Worm (Caenorhabditis elegans) whole organism, L4 larva: ENCODE data around the gene hil-2.

Experiments
- D1046.2 ChIP-seq: fragments of 200-800 bp; sonication (Bioruptor generic); IDR thresholded peaks from 2 replicates; pipeline ENCODE4 v1.3.6; 2022; ENCODE audit warnings: missing genetic modification characterization, missing compliant biosample characterization
- F10B5.3 ChIP-seq: sonication (generic microtip); optimal IDR thresholded peaks from 2 replicates; lab custom pipeline; 2016; ENCODE audit warnings: mild to moderate bottlenecking, missing genetic modification characterization, missing compliant biosample characterization
- F26F4.8 ChIP-seq: fragments of 200-800 bp; sonication (Bioruptor generic); conservative IDR thresholded peaks from 2 replicates; pipeline ENCODE4 v1.3.6; 2022; ENCODE audit warnings: missing genetic modification characterization, missing compliant biosample characterization
- R02D3.7 ChIP-seq: fragments of 150-350 bp; sonication (generic microtip); optimal IDR thresholded peaks from 3 replicates; lab custom pipeline; 2014; ENCODE audit warnings: missing biosample characterization, missing genetic modification characterization
- T20F7.1 ChIP-seq: fragments of 200-800 bp; sonication (Bioruptor generic); optimal IDR thresholded peaks from 2 replicates; lab custom pipeline; 2018; ENCODE audit warnings: mild to moderate bottlenecking, missing genetic modification characterization, missing compliant biosample characterization
- Y5F2A.4 ChIP-seq: fragments of 200-800 bp; sonication (Bioruptor generic); optimal IDR thresholded peaks from 2 replicates; lab custom pipeline; 2018; ENCODE audit warnings: mild to moderate bottlenecking, missing genetic modification characterization, missing compliant biosample characterization
- Y75B8A.6 ChIP-seq: fragments of 200-800 bp; sonication (Bioruptor generic); IDR thresholded peaks from 2 replicates; pipeline ENCODE4 v1.3.6; 2022; ENCODE audit warnings: missing genetic modification reagents, missing genetic modification characterization, missing compliant biosample characterization
- aha-1 ChIP-seq: fragments of 150-350 bp; peaks from one replicate; lab custom pipeline; 2014; ENCODE audit warnings: missing biosample characterization, missing genetic modification characterization
- aly-2 ChIP-seq: sonication (generic microtip); optimal IDR thresholded peaks from 2 replicates; lab custom pipeline; 2018; ENCODE audit warnings: missing biosample characterization, missing genetic modification characterization
- ama-1 ChIP-seq: fragments of 150-350 bp; optimal IDR thresholded peaks from 2 replicates; lab custom pipeline; 2014; ENCODE audit warnings: inconsistent platforms, mixed read lengths
- ceh-44 ChIP-seq: fragments of 200-800 bp; sonication (Bioruptor generic); IDR thresholded peaks from 2 replicates; pipeline ENCODE4 v1.3.6; 2022; ENCODE audit warnings: missing genetic modification reagents, missing genetic modification characterization, missing compliant biosample characterization
- ces-1 ChIP-seq: fragments of 150-350 bp; sonication (generic microtip); optimal IDR thresholded peaks from 4 replicates; lab custom pipeline; 2014; ENCODE audit warnings: missing biosample characterization, missing genetic modification reagents, missing genetic modification characterization
- cey-2 ChIP-seq: sonication (generic microtip); optimal IDR thresholded peaks from 3 replicates; lab custom pipeline; 2017; ENCODE audit warnings: missing genetic modification characterization, mild to moderate bottlenecking, missing compliant biosample characterization, antibody characterized with exemption, borderline replicate concordance; ENCODE audit not compliant: insufficient read depth
- daf-19 ChIP-seq: fragments of 200-800 bp; sonication (Bioruptor generic); conservative IDR thresholded peaks from 2 replicates; pipeline ENCODE4 v1.3.6; 2022; ENCODE audit warnings: missing genetic modification characterization, missing compliant biosample characterization
- daf-8 ChIP-seq: fragments of 200-800 bp; sonication (Bioruptor generic); IDR thresholded peaks from 2 replicates; pipeline ENCODE4 v1.3.6; 2022; ENCODE audit warnings: missing genetic modification characterization, missing compliant biosample characterization
- dmd-8 ChIP-seq: fragments of 200-800 bp; sonication (Bioruptor generic); IDR thresholded peaks from 2 replicates; pipeline ENCODE4 v1.3.6; 2022; ENCODE audit warnings: missing genetic modification characterization, missing compliant biosample characterization
- dmd-9 ChIP-seq: fragments of 200-800 bp; sonication (Bioruptor generic); IDR thresholded peaks from 2 replicates; pipeline ENCODE4 v1.3.6; 2022; ENCODE audit warnings: missing genetic modification reagents, missing genetic modification characterization, missing compliant biosample characterization
- duxl-1 ChIP-seq: sonication (generic microtip); optimal IDR thresholded peaks from 2 replicates; lab custom pipeline; 2016; ENCODE audit warnings: mild to moderate bottlenecking, missing genetic modification characterization, moderate library complexity, missing compliant biosample characterization; ENCODE audit not compliant: poor library complexity
- egl-27 ChIP-seq: sonication (generic microtip); optimal IDR thresholded peaks from 3 replicates; lab custom pipeline; 2017; ENCODE audit warnings: missing biosample characterization, missing genetic modification reagents, missing genetic modification characterization
- fkh-10 ChIP-seq: fragments of 150-350 bp; optimal IDR thresholded peaks from 2 replicates; lab custom pipeline; 2014; ENCODE audit warnings: missing biosample characterization, missing genetic modification reagents, missing genetic modification characterization
- hif-1 ChIP-seq, 2 experiments: sonication (generic microtip); optimal IDR thresholded peaks; 2 replicates each; lab custom pipeline; 2016 to 2017; ENCODE audit warnings: missing compliant biosample characterization in 2 of 2, missing genetic modification characterization in 2 of 2, missing genetic modification reagents in 2 of 2, missing genotype in 2 of 2, mild to moderate bottlenecking in 1 of 2
- jun-1 ChIP-seq: fragments of 150-350 bp; optimal IDR thresholded peaks from 2 replicates; lab custom pipeline; 2014; ENCODE audit warnings: missing biosample characterization, missing genetic modification reagents, missing genetic modification characterization
- lim-7 ChIP-seq: fragments of 200-800 bp; sonication (Bioruptor generic); IDR thresholded peaks from 2 replicates; pipeline ENCODE4 v1.3.6; 2022; ENCODE audit warnings: missing genetic modification characterization, missing compliant biosample characterization
- lin-13 ChIP-seq: fragments of 150-350 bp; optimal IDR thresholded peaks from 2 replicates; lab custom pipeline; 2014; ENCODE audit warnings: missing biosample characterization, missing genetic modification reagents, missing genetic modification characterization
- lin-15B ChIP-seq: fragments of 150-350 bp; sonication (generic microtip); optimal IDR thresholded peaks from 3 replicates; lab custom pipeline; 2014; ENCODE audit warnings: missing biosample characterization, missing genetic modification characterization
- lin-29 ChIP-seq: fragments of 200-800 bp; sonication (Bioruptor generic); IDR thresholded peaks from 2 replicates; pipeline ENCODE4 v1.3.6; 2022; ENCODE audit warnings: missing genetic modification reagents, missing genetic modification characterization, missing compliant biosample characterization
- lin-38 ChIP-seq: fragments of 200-800 bp; sonication (Bioruptor generic); IDR thresholded peaks from 2 replicates; pipeline ENCODE4 v1.3.6; 2022; ENCODE audit warnings: missing genetic modification reagents, missing genetic modification characterization, missing compliant biosample characterization
- lir-3 ChIP-seq: sonication (generic microtip); optimal IDR thresholded peaks from 2 replicates; lab custom pipeline; 2016; ENCODE audit warnings: mild to moderate bottlenecking, missing genetic modification characterization, missing compliant biosample characterization
- lsy-2 ChIP-seq, 2 experiments: fragments of 150-350 bp in 1 of 2; sonication (generic microtip) in 1 of 2; optimal IDR thresholded peaks; 2 replicates each; lab custom pipeline; 2014 to 2017; ENCODE audit warnings: missing biosample characterization in 2 of 2, missing genetic modification characterization in 2 of 2
- mdl-1 ChIP-seq, 2 experiments: fragments of 150-350 bp in 1 of 2; sonication (generic microtip) in 1 of 2; optimal IDR thresholded peaks; 2 replicates each; lab custom pipeline; 2014 to 2017; ENCODE audit warnings: missing biosample characterization in 2 of 2, missing genetic modification characterization in 2 of 2
- nhr-10 ChIP-seq: fragments of 150-350 bp; optimal IDR thresholded peaks from 2 replicates; lab custom pipeline; 2014; ENCODE audit warnings: missing biosample characterization, missing genetic modification characterization
- nhr-102 ChIP-seq: sonication (generic microtip); optimal IDR thresholded peaks from 2 replicates; lab custom pipeline; 2016; ENCODE audit warnings: mild to moderate bottlenecking, missing genetic modification characterization, moderate library complexity, missing compliant biosample characterization
- nhr-11 ChIP-seq: fragments of 150-350 bp; optimal IDR thresholded peaks from 2 replicates; lab custom pipeline; 2014; ENCODE audit warnings: missing biosample characterization, missing genetic modification characterization
- nhr-237 ChIP-seq: sonication (generic microtip); optimal IDR thresholded peaks from 2 replicates; lab custom pipeline; 2017; ENCODE audit warnings: missing biosample characterization, missing genetic modification characterization
- nhr-25 ChIP-seq: sonication (generic microtip); optimal IDR thresholded peaks from 2 replicates; lab custom pipeline; 2017; ENCODE audit warnings: missing genetic modification characterization, mild to moderate bottlenecking, missing compliant biosample characterization, antibody characterized with exemption, moderate library complexity, borderline replicate concordance; ENCODE audit not compliant: insufficient read depth
- nhr-41 ChIP-seq: fragments of 200-800 bp; sonication (Bioruptor generic); IDR thresholded peaks from 2 replicates; pipeline ENCODE4 v1.3.6; 2022; ENCODE audit warnings: missing genetic modification reagents, missing genetic modification characterization, missing compliant biosample characterization
- nhr-42 ChIP-seq: fragments of 200-800 bp; sonication (Bioruptor generic); IDR thresholded peaks from 2 replicates; pipeline ENCODE4 v1.3.6; 2022; ENCODE audit warnings: missing genetic modification characterization, missing compliant biosample characterization
- nhr-6 ChIP-seq: fragments of 150-350 bp; optimal IDR thresholded peaks from 2 replicates; lab custom pipeline; 2014; ENCODE audit warnings: missing biosample characterization, missing genetic modification characterization
- nhr-76 ChIP-seq: fragments of 150-350 bp; optimal IDR thresholded peaks from 2 replicates; lab custom pipeline; 2014; ENCODE audit warnings: missing biosample characterization, missing genetic modification characterization
- nhr-77 ChIP-seq: fragments of 150-350 bp; optimal IDR thresholded peaks from 2 replicates; lab custom pipeline; 2014; ENCODE audit warnings: missing biosample characterization, missing genetic modification characterization
- pha-4 ChIP-seq, 2 experiments: fragments of 150-350 bp in 1 of 2; fragments of 200-800 bp in 1 of 2; sonication (Bioruptor generic) in 1 of 2; IDR thresholded peaks in 1 of 2; optimal IDR thresholded peaks in 1 of 2; 2 replicates each; pipeline versions ENCODE4 v1.3.6 to Lab custom; 2014 to 2022; ENCODE audit warnings: missing genetic modification characterization in 2 of 2, missing genetic modification reagents in 2 of 2, missing biosample characterization in 1 of 2, missing compliant biosample characterization in 1 of 2
- pqm-1 ChIP-seq: sonication (generic microtip); optimal IDR thresholded peaks from 2 replicates; lab custom pipeline; 2017; ENCODE audit warnings: missing biosample characterization, missing genetic modification characterization
- sdz-12 ChIP-seq: fragments of 200-800 bp; sonication (Bioruptor generic); optimal IDR thresholded peaks from 2 replicates; lab custom pipeline; 2018; ENCODE audit warnings: mild to moderate bottlenecking, missing genetic modification characterization, missing compliant biosample characterization
- skn-1 ChIP-seq: fragments of 150-350 bp; optimal IDR thresholded peaks from 2 replicates; lab custom pipeline; 2014; ENCODE audit warnings: missing biosample characterization, missing genetic modification characterization
- tag-97 ChIP-seq: fragments of 200-800 bp; sonication (Bioruptor generic); IDR thresholded peaks from 2 replicates; pipeline ENCODE4 v1.3.6; 2022; ENCODE audit warnings: missing genetic modification characterization, missing compliant biosample characterization
- zag-1 ChIP-seq: fragments of 150-350 bp; optimal IDR thresholded peaks from 2 replicates; lab custom pipeline; 2014; ENCODE audit warnings: missing biosample characterization, missing genetic modification characterization
- zfp-2 ChIP-seq: sonication (generic microtip); optimal IDR thresholded peaks from 2 replicates; lab custom pipeline; 2016; ENCODE audit warnings: mild to moderate bottlenecking, missing genetic modification characterization, missing compliant biosample characterization
- zfp-3 ChIP-seq: fragments of 200-800 bp; sonication (Bioruptor generic); conservative IDR thresholded peaks from 2 replicates; pipeline ENCODE4 v1.3.6; 2022; ENCODE audit warnings: missing genetic modification reagents, missing genetic modification characterization, missing compliant biosample characterization
- zip-11 ChIP-seq: fragments of 200-800 bp; sonication (Bioruptor generic); IDR thresholded peaks from 2 replicates; pipeline ENCODE4 v1.3.6; 2022; ENCODE audit warnings: missing genetic modification characterization, missing compliant biosample characterization
- ztf-7 ChIP-seq: fragments of 150-350 bp; optimal IDR thresholded peaks from 2 replicates; lab custom pipeline; 2014; ENCODE audit warnings: missing biosample characterization, missing genetic modification characterization

hil-2 gene

DNA sequence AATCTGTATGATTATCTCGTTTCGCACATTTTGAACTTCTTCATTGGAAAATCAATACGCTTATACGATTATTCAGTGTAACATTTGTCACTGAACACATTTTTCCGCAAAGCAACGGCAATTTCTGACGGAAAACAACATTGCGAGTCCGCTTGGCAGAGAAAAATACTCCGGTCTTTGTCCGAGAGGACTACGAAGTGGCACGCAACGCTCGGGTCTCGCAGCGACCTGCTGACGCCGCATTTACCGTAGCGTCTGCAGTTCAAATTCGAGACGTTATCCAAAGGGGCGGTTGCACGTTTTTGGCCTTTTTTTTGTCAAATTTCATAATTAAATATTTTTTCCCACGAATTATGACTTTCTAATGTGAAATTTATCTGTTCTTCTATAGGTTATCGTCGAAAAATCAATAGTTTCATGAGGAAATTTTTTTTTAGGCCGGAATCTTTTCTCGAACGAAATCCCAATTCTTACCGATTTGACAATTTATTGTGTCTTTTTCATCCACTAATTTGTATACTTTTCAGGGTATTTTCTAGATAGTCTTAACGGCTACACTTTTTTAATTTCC, 29.7 kb downstream of the hil-2 start, which contains the start of gene sqd-1 (continued):
- TF ChIP-seq ces-1 (GFP tag; lab: Kevin White, UChicago), result peak; percentile 52
- TF ChIP-seq zag-1 (tag; lab: Kevin White, UChicago), result peak; percentile 0
- TF ChIP-seq mdl-1 (tag; optimal IDR thresholded peaks at IDR 0.05; lab: Kevin White, UChicago), result peak; percentile 53 to 61
- TF ChIP-seq lin-13 (GFP tag; lab: Kevin White, UChicago), result peak; percentile 90
- peak; percentile 85 for TF ChIP-seq lin-29 (GFP tag; lab: Robert Waterston, UW)
- peak; percentile 88 for TF ChIP-seq F10B5.3 (tag; lab: Kevin White, UChicago)
- TF ChIP-seq hif-1 (tag; optimal IDR thresholded peaks at IDR 0.05; lab: Kevin White, UChicago), result peak; percentile 35 to 94
- TF ChIP-seq lin-15B (tag; lab: Kevin White, UChicago), result peak; percentile 56
- TF ChIP-seq duxl-1 (tag; lab: Kevin White, UChicago), result peak; percentile 82
- peak; percentile 92 for TF ChIP-seq lin-38 (GFP tag; lab: Robert Waterston, UW)
- TF ChIP-seq ztf-7 (tag; lab: Kevin White, UChicago), result peak; percentile 87
- peak; percentile 53; the same call in 1 of the 2 replicates for TF ChIP-seq dmd-8 (GFP tag; lab: Robert Waterston, UW)
- TF ChIP-seq Y75B8A.6 (GFP tag; lab: Robert Waterston, UW), result peak; percentile 88
- TF ChIP-seq ama-1 (lab: Kevin White, UChicago), result peak; percentile 82
- peak; percentile 48; the same call in 1 of the 2 replicates for TF ChIP-seq nhr-41 (GFP tag; lab: Robert Waterston, UW)
- TF ChIP-seq pqm-1 (tag; lab: Kevin White, UChicago), result no peak
- peak; percentile 80 for TF ChIP-seq fkh-10 (GFP tag; lab: Kevin White, UChicago)
- TF ChIP-seq nhr-11 (tag; lab: Kevin White, UChicago), result peak; percentile 95
- TF ChIP-seq jun-1 (tag; lab: Kevin White, UChicago), result peak; percentile 88
- TF ChIP-seq nhr-237 (tag; lab: Kevin White, UChicago), result no peak
- peak; percentile 25 for TF ChIP-seq nhr-10 (tag; lab: Kevin White, UChicago)
- no peak for TF ChIP-seq lir-3
- peak; percentile 84; the same call in 1 of the 2 replicates for TF ChIP-seq ceh-44
- no peak for TF ChIP-seq egl-27 (tag; lab: Kevin White, UChicago)
- TF ChIP-seq R02D3.7 (tag; lab: Kevin White, UChicago), result peak; percentile 46
- TF ChIP-seq dmd-9 (GFP tag; lab: Robert Waterston, UW), result peak; percentile 95
- peak; percentile 95 to 99 for TF ChIP-seq lsy-2 (tag; optimal IDR thresholded peaks at IDR 0.05; lab: Kevin White, UChicago)
- no peak for TF ChIP-seq daf-19 (GFP tag; lab: Robert Waterston, UW)
- peak; percentile 92 for TF ChIP-seq pha-4 (GFP tag; IDR thresholded peaks at IDR 0.05; lab: Robert Waterston, UW)
- TF ChIP-seq pha-4 (tag; optimal IDR thresholded peaks at IDR 0.05; lab: Kevin White, UChicago), result no peak
- TF ChIP-seq daf-8 (GFP tag; lab: Robert Waterston, UW), result no peak
- TF ChIP-seq lim-7 (GFP tag; lab: Robert Waterston, UW), result peak; percentile 74
- peak; percentile 72 for TF ChIP-seq Y5F2A.4 (GFP tag; lab: Kevin White, UChicago)
- no peak for TF ChIP-seq F26F4.8
- peak; percentile 81 for TF ChIP-seq nhr-77 (tag; lab: Kevin White, UChicago)
- TF ChIP-seq D1046.2 (GFP tag; lab: Robert Waterston, UW), result peak; percentile 68; the same call in 1 of the 2 replicates
- no peak for TF ChIP-seq zip-11 (GFP tag; lab: Robert Waterston, UW)
- TF ChIP-seq zfp-2 (tag; lab: Kevin White, UChicago), result peak; percentile 99
- TF ChIP-seq aly-2 (tag; lab: Kevin White, UChicago), result no peak
- TF ChIP-seq nhr-76 (tag; lab: Kevin White, UChicago), result peak; percentile 31
- TF ChIP-seq T20F7.1 (GFP tag; lab: Kevin White, UChicago), result peak; percentile 86
- no peak for TF ChIP-seq cey-2
- TF ChIP-seq nhr-42 (GFP tag; lab: Robert Waterston, UW), result peak; percentile 94
- peak; percentile 70 for TF ChIP-seq sdz-12 (GFP tag; lab: Kevin White, UChicago)
- peak; percentile 100 for TF ChIP-seq aha-1 (tag; lab: Kevin White, UChicago)
- peak; percentile 90 for TF ChIP-seq zfp-3 (GFP tag; lab: Robert Waterston, UW)
- TF ChIP-seq tag-97 (GFP tag; lab: Robert Waterston, UW), result no peak
- TF ChIP-seq nhr-25 (tag; lab: Kevin White, UChicago), result peak; percentile 84
- peak; percentile 94 for TF ChIP-seq nhr-102
- TF ChIP-seq nhr-6 (tag; lab: Kevin White, UChicago), result peak; percentile 93
- TF ChIP-seq skn-1 (tag; lab: Kevin White, UChicago), result no peak
